Fruit fly (Drosophila melanogaster) whole organism, embryonic: ENCODE data around the gene srp.
A peak's percentile ranks its signal among the peaks of the same experiment; 100 is the strongest.

Experiments
- ATbp ChIP-seq: fragments of 200-800 bp; sonication (Bioruptor generic); optimal IDR thresholded peaks from 2 replicates; lab custom pipeline; 2017; ENCODE audit warnings: missing biosample characterization, mild to moderate bottlenecking, missing genetic modification characterization, missing genetic modification reagents
- Awh ChIP-seq: fragments of 200-800 bp; sonication (Bioruptor generic); IDR thresholded peaks from 2 replicates; pipeline ENCODE4, ENCODE4 v1.3.6; 2022; ENCODE audit warnings: missing biosample characterization, missing genetic modification characterization
- Blimp-1 ChIP-seq: fragments of 200-800 bp; sonication (Bioruptor generic); optimal IDR thresholded peaks from 3 replicates; lab custom pipeline; 2018; ENCODE audit warnings: missing biosample characterization, missing genetic modification characterization, mild to moderate bottlenecking, moderate library complexity, missing genetic modification reagents
- CG10321 ChIP-seq: fragments of 200-800 bp; sonication (Bioruptor generic); IDR thresholded peaks from 2 replicates; pipeline ENCODE4 v1.3.6; 2022; ENCODE audit warnings: missing biosample characterization, missing genetic modification characterization
- CG10431 ChIP-seq: fragments of 200-800 bp; sonication (Bioruptor generic); optimal IDR thresholded peaks from 3 replicates; lab custom pipeline; 2018; ENCODE audit warnings: missing biosample characterization, mild to moderate bottlenecking, missing genetic modification characterization
- CG10654 ChIP-seq: fragments of 200-800 bp; sonication (Bioruptor generic); optimal IDR thresholded peaks from 2 replicates; lab custom pipeline; 2016; ENCODE audit warnings: missing biosample characterization, missing genetic modification characterization
- CG10959 ChIP-seq: fragments of 200-800 bp; sonication (Bioruptor generic); IDR thresholded peaks from 2 replicates; pipeline ENCODE4 v1.3.6; 2022; ENCODE audit warnings: missing biosample characterization, missing genetic modification characterization
- CG11085 ChIP-seq: fragments of 200-800 bp; sonication (Bioruptor generic); IDR thresholded peaks from 2 replicates; pipeline ENCODE4 v1.3.6; 2022; ENCODE audit warnings: missing biosample characterization, missing genetic modification characterization
- CG12299 ChIP-seq: fragments of 200-800 bp; sonication (Bioruptor generic); optimal IDR thresholded peaks from 2 replicates; lab custom pipeline; 2018; ENCODE audit warnings: missing biosample characterization, mild to moderate bottlenecking, missing genetic modification characterization
- CG12769 ChIP-seq: fragments of 200-800 bp; sonication (Bioruptor generic); optimal IDR thresholded peaks from 2 replicates; lab custom pipeline; 2019; ENCODE audit warnings: missing biosample characterization, mild to moderate bottlenecking, missing genetic modification characterization, moderate library complexity
- CG14860 ChIP-seq: fragments of 200-800 bp; sonication (Bioruptor generic); IDR thresholded peaks from 3 replicates; pipeline ENCODE4 v1.3.6; 2022; ENCODE audit warnings: missing biosample characterization, missing genetic modification characterization; ENCODE audit not compliant: partially characterized antibody
- CG15514 ChIP-seq: fragments of 200-800 bp; sonication (Bioruptor generic); optimal IDR thresholded peaks from 3 replicates; lab custom pipeline; 2017; ENCODE audit warnings: missing biosample characterization, missing genetic modification characterization, mild to moderate bottlenecking, moderate library complexity, missing genetic modification reagents
- CG2116 ChIP-seq: fragments of 200-800 bp; sonication (Bioruptor generic); optimal IDR thresholded peaks from 3 replicates; lab custom pipeline; 2018; ENCODE audit warnings: missing biosample characterization, mild to moderate bottlenecking, missing genetic modification characterization
- CG3065 ChIP-seq: fragments of 200-800 bp; sonication (Bioruptor generic); optimal IDR thresholded peaks from 2 replicates; lab custom pipeline; 2016; ENCODE audit warnings: missing biosample characterization, missing genetic modification characterization
- CG4282 ChIP-seq: fragments of 200-800 bp; sonication (Bioruptor generic); optimal IDR thresholded peaks from 2 replicates; lab custom pipeline; 2016; ENCODE audit warnings: missing biosample characterization, missing genetic modification characterization
- CG4730 ChIP-seq: fragments of 200-800 bp; sonication (Bioruptor generic); IDR thresholded peaks from 2 replicates; pipeline ENCODE4 v1.3.6; 2022; ENCODE audit warnings: missing biosample characterization, missing genetic modification characterization
- CTCF ChIP-seq: fragments of 200-800 bp; sonication (Bioruptor generic); optimal IDR thresholded peaks from 2 replicates; lab custom pipeline; 2017; ENCODE audit warnings: missing biosample characterization, mild to moderate bottlenecking, missing genetic modification characterization, moderate library complexity
- Fer3 ChIP-seq: fragments of 200-800 bp; sonication (Bioruptor generic); optimal IDR thresholded peaks from 2 replicates; lab custom pipeline; 2018; ENCODE audit warnings: missing biosample characterization, mild to moderate bottlenecking, missing genetic modification characterization, moderate library complexity
- MBD-R2 ChIP-seq: fragments of 200-800 bp; sonication (Bioruptor generic); IDR thresholded peaks from 2 replicates; pipeline ENCODE4 v1.3.6; 2022; ENCODE audit warnings: missing biosample characterization, missing genetic modification characterization
- MTF-1 ChIP-seq: fragments of 200-800 bp; sonication (Bioruptor generic); optimal IDR thresholded peaks from 2 replicates; lab custom pipeline; 2018; ENCODE audit warnings: missing biosample characterization, mild to moderate bottlenecking, missing genetic modification characterization, borderline replicate concordance
- NC2β ChIP-seq: fragments of 200-800 bp; sonication (Bioruptor generic); optimal IDR thresholded peaks from 2 replicates; lab custom pipeline; 2016; ENCODE audit warnings: missing biosample characterization, missing genetic modification characterization
- Neu2 ChIP-seq: fragments of 200-800 bp; sonication (Bioruptor generic); optimal IDR thresholded peaks from 3 replicates; lab custom pipeline; 2016; ENCODE audit warnings: missing biosample characterization, missing genetic modification characterization, borderline replicate concordance
- NfI ChIP-seq: fragments of 200-800 bp; sonication (Bioruptor generic); optimal IDR thresholded peaks from 3 replicates; lab custom pipeline; 2018; ENCODE audit warnings: missing biosample characterization, mild to moderate bottlenecking, missing genetic modification characterization, moderate library complexity
- Six4 ChIP-seq: fragments of 200-800 bp; sonication (Bioruptor generic); optimal IDR thresholded peaks from 2 replicates; lab custom pipeline; 2016; ENCODE audit warnings: missing biosample characterization, missing genetic modification characterization
- Sry-δ ChIP-seq: fragments of 200-800 bp; sonication (Bioruptor generic); optimal IDR thresholded peaks from 2 replicates; lab custom pipeline; 2016; ENCODE audit warnings: missing biosample characterization, missing genetic modification characterization
- TFAM ChIP-seq: fragments of 200-800 bp; sonication (Bioruptor generic); optimal IDR thresholded peaks from 2 replicates; lab custom pipeline; 2017; ENCODE audit warnings: missing biosample characterization, missing genetic modification characterization, inconsistent platforms
- abd-A ChIP-seq: fragments of 200-800 bp; sonication (Bioruptor generic); optimal IDR thresholded peaks from 3 replicates; lab custom pipeline; 2019; ENCODE audit warnings: missing biosample characterization, mild to moderate bottlenecking, missing genetic modification characterization, moderate library complexity
- cg ChIP-seq: fragments of 200-800 bp; sonication (Bioruptor generic); optimal IDR thresholded peaks from 3 replicates; lab custom pipeline; 2019; ENCODE audit warnings: missing biosample characterization, mild to moderate bottlenecking, missing genetic modification characterization, moderate library complexity
- chn ChIP-seq: fragments of 200-800 bp; sonication (Bioruptor generic); optimal IDR thresholded peaks from 2 replicates; lab custom pipeline; 2016; ENCODE audit warnings: missing biosample characterization, missing genetic modification characterization
- da ChIP-seq: fragments of 200-800 bp; sonication (Bioruptor generic); optimal IDR thresholded peaks from 2 replicates; lab custom pipeline; 2016; ENCODE audit warnings: missing biosample characterization, missing genetic modification characterization
- dm ChIP-seq: fragments of 200-800 bp; sonication (Bioruptor generic); optimal IDR thresholded peaks from 3 replicates; lab custom pipeline; 2016; ENCODE audit warnings: missing biosample characterization, missing genetic modification characterization
- dmrt11E ChIP-seq: fragments of 200-800 bp; sonication (Bioruptor generic); optimal IDR thresholded peaks from 3 replicates; lab custom pipeline; 2018; ENCODE audit warnings: missing biosample characterization, mild to moderate bottlenecking, missing genetic modification characterization, moderate library complexity
- dmrt99B ChIP-seq: fragments of 200-800 bp; sonication (Bioruptor generic); optimal IDR thresholded peaks from 2 replicates; lab custom pipeline; 2018; ENCODE audit warnings: missing biosample characterization, mild to moderate bottlenecking, missing genetic modification characterization, moderate library complexity
- eve ChIP-seq, 2 experiments: fragments of >200 bp; optimal IDR thresholded peaks; 2 replicates each; lab custom pipeline; 2017; ENCODE audit warnings: missing biosample characterization in 2 of 2, missing genetic modification characterization in 2 of 2
- grau ChIP-seq: fragments of 200-800 bp; optimal IDR thresholded peaks from 3 replicates; lab custom pipeline; 2019; ENCODE audit warnings: missing biosample characterization, mild to moderate bottlenecking, missing genetic modification characterization, moderate library complexity
- grn ChIP-seq: fragments of 200-800 bp; sonication (Bioruptor generic); optimal IDR thresholded peaks from 3 replicates; lab custom pipeline; 2017; ENCODE audit warnings: missing biosample characterization, missing genetic modification characterization
- gsb ChIP-seq: fragments of 200-800 bp; sonication (Bioruptor generic); IDR thresholded peaks from 2 replicates; pipeline ENCODE4 v1.3.6; 2022; ENCODE audit warnings: missing biosample characterization, missing genetic modification characterization
- jigr1 ChIP-seq: fragments of 200-800 bp; sonication (Bioruptor generic); IDR thresholded peaks from 3 replicates; pipeline ENCODE4 v1.3.6; 2022; ENCODE audit warnings: missing biosample characterization, missing genetic modification characterization
- kni ChIP-seq: fragments of 200-800 bp; sonication (Bioruptor generic); optimal IDR thresholded peaks from 3 replicates; lab custom pipeline; 2017; ENCODE audit warnings: mild to moderate bottlenecking, missing biosample characterization, missing genetic modification reagents, missing genetic modification characterization
- lab ChIP-seq: fragments of 200-800 bp; sonication (Bioruptor generic); optimal IDR thresholded peaks from 3 replicates; lab custom pipeline; 2017; ENCODE audit warnings: missing biosample characterization, missing genetic modification characterization, mild to moderate bottlenecking, moderate library complexity, missing genetic modification reagents
- mam ChIP-seq: fragments of 200-800 bp; sonication (Bioruptor generic); optimal IDR thresholded peaks from 3 replicates; lab custom pipeline; 2016; ENCODE audit warnings: missing biosample characterization, missing genetic modification characterization
- oc ChIP-seq: fragments of 200-800 bp; sonication (Bioruptor generic); optimal IDR thresholded peaks from 2 replicates; lab custom pipeline; 2018; ENCODE audit warnings: missing biosample characterization, mild to moderate bottlenecking, missing genetic modification characterization, moderate library complexity
- ro ChIP-seq: fragments of 200-800 bp; sonication (Bioruptor generic); IDR thresholded peaks from 2 replicates; pipeline ENCODE4 v1.3.6; 2022; ENCODE audit warnings: missing biosample characterization, missing genetic modification characterization
- stwl ChIP-seq: fragments of 200-800 bp; sonication (Bioruptor generic); optimal IDR thresholded peaks from 3 replicates; lab custom pipeline; 2018; ENCODE audit warnings: missing biosample characterization, mild to moderate bottlenecking, missing genetic modification characterization, moderate library complexity
- tio ChIP-seq: fragments of 200-800 bp; sonication (Bioruptor generic); optimal IDR thresholded peaks from 2 replicates; lab custom pipeline; 2017; ENCODE audit warnings: missing biosample characterization, missing genetic modification characterization, inconsistent platforms
- unc-4 ChIP-seq: fragments of 200-800 bp; sonication (Bioruptor generic); IDR thresholded peaks from 2 replicates; pipeline ENCODE4 v1.3.6; 2022; ENCODE audit warnings: missing biosample characterization, missing genetic modification characterization; ENCODE audit not compliant: partially characterized antibody
- usp ChIP-seq: fragments of >200 bp; optimal IDR thresholded peaks from 2 replicates; lab custom pipeline; 2017; ENCODE audit warnings: missing biosample characterization, missing genetic modification characterization
- vnd ChIP-seq: fragments of 200-800 bp; sonication (Bioruptor generic); IDR thresholded peaks from 3 replicates; pipeline ENCODE4 v1.3.6; 2022; ENCODE audit warnings: missing biosample characterization, missing genetic modification characterization; ENCODE audit not compliant: partially characterized antibody
- wor ChIP-seq: fragments of 200-800 bp; sonication (Bioruptor generic); IDR thresholded peaks from 2 replicates; pipeline ENCODE4 v1.3.6; 2022; ENCODE audit warnings: missing biosample characterization, missing genetic modification characterization
- zfh1 ChIP-seq: fragments of 200-800 bp; sonication (Bioruptor generic); IDR thresholded peaks from 3 replicates; pipeline ENCODE4 v1.3.6; 2022; ENCODE audit warnings: missing biosample characterization, missing genetic modification characterization

srp gene

DNA sequence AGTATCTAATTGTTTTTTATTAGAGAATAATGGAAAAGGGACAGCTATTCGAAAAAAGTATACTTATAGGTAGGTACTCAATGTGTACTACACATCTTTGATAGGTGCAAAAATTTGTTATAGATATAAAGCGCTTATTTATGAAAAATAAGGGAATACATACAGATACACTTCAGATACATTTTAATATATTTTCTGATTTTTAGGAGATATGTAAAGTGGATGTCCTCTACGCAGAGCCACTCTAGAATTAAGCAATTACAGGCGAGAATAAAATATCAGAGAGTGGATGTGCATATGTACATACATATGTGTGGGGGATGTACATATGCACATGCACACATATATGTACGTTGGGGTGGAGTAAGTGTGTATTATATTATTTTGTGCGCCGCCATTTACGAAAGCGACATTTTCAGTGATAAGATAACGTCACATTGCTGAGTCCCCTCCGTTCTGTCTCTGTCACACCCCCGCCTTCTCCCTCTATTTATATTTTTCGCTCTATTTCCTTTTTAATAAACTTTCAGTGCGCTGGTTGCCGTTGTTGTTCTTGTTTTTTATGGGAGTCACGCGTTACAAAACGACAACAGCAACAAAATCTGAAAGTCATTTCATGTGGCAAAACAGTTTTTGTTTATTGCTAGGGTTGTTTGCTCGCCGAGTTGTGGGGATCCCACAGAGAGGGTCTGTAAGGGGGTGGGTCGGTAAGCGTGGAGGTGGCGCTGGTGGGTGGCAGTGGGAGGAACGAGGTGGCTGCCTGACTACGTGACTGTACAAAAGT lies 18.9 kb downstream of the srp start (continued):
- TF ChIP-seq da (GFP tag; lab: Kevin White, UChicago): no peak
- TF ChIP-seq CG10431: no peak
- no peak for TF ChIP-seq Sry-δ
- no peak for TF ChIP-seq dmrt99B (tag; lab: Kevin White, UChicago)
- peak; percentile 1 for TF ChIP-seq Fer3
- TF ChIP-seq CG4730 (GFP tag; lab: Robert Waterston, UW): no peak
- no peak for TF ChIP-seq CG10654 (GFP tag; lab: Kevin White, UChicago)
- no peak for TF ChIP-seq CG12299 (tag; lab: Kevin White, UChicago)
- TF ChIP-seq eve (GFP tag; optimal IDR thresholded peaks at IDR 0.05; lab: Kevin White, UChicago): no peak
- TF ChIP-seq grau (tag; lab: Kevin White, UChicago): no peak
- TF ChIP-seq vnd: 0 out of 3 replicates have a peak, but pooled peaks have one; percentile 49
- TF ChIP-seq tio (GFP tag; lab: Kevin White, UChicago): no peak
- TF ChIP-seq Six4 (GFP tag; lab: Kevin White, UChicago): no peak
- TF ChIP-seq CG10959: no peak
- TF ChIP-seq MTF-1 (GFP tag; lab: Kevin White, UChicago): peak; percentile 12
- no peak for TF ChIP-seq dm (GFP tag; lab: Kevin White, UChicago)
- TF ChIP-seq kni: peak; percentile 15
- TF ChIP-seq NfI (GFP tag; lab: Kevin White, UChicago): no peak
- no peak for TF ChIP-seq chn (GFP tag; lab: Kevin White, UChicago)
- TF ChIP-seq CG3065: no peak
- no peak for TF ChIP-seq TFAM (GFP tag; lab: Kevin White, UChicago)
- TF ChIP-seq cg (GFP tag; lab: Kevin White, UChicago): peak; percentile 60
- no peak for TF ChIP-seq CG4282 (GFP tag; lab: Kevin White, UChicago)
- TF ChIP-seq stwl (tag; lab: Kevin White, UChicago): no peak
- peak; percentile 1 for TF ChIP-seq ATbp
- TF ChIP-seq dmrt11E (tag; lab: Kevin White, UChicago): no peak
- no peak for TF ChIP-seq CG11085 (GFP tag; lab: Robert Waterston, UW)
- no peak for TF ChIP-seq abd-A (tag; lab: Kevin White, UChicago)
- TF ChIP-seq wor (GFP tag; lab: Robert Waterston, UW): no peak
- no peak for TF ChIP-seq zfh1
- no peak for TF ChIP-seq ro (GFP tag; lab: Robert Waterston, UW)
- TF ChIP-seq grn (GFP tag; lab: Kevin White, UChicago): peak; percentile 48
- peak; percentile 34 for TF ChIP-seq CG15514 (GFP tag; lab: Kevin White, UChicago)
- no peak for TF ChIP-seq gsb
- TF ChIP-seq mam (GFP tag; lab: Kevin White, UChicago): no peak
- TF ChIP-seq Neu2 (GFP tag; lab: Kevin White, UChicago): no peak
- TF ChIP-seq usp (GFP tag; lab: Kevin White, UChicago): no peak
- TF ChIP-seq CTCF: no peak
- TF ChIP-seq CG2116: no peak
- peak; percentile 25; the same call in 1 of the 2 replicates for TF ChIP-seq MBD-R2 (GFP tag; lab: Robert Waterston, UW)
- TF ChIP-seq CG10321: no peak
- TF ChIP-seq Blimp-1 (GFP tag; lab: Kevin White, UChicago): no peak
- no peak for TF ChIP-seq unc-4 (GFP tag; lab: Robert Waterston, UW)
- TF ChIP-seq CG12769: no peak
- TF ChIP-seq lab: peak; percentile 82
- no peak for TF ChIP-seq CG14860
- no peak for TF ChIP-seq NC2β (GFP tag; lab: Kevin White, UChicago)
- no peak for TF ChIP-seq Awh (GFP tag; lab: Robert Waterston, UW)
- no peak for TF ChIP-seq jigr1 (GFP tag; lab: Robert Waterston, UW)
- TF ChIP-seq oc (tag; lab: Kevin White, UChicago): no peak
